Worm (Caenorhabditis elegans) whole organism, L4 larva: ENCODE results near the gene cyn-8.

Experiments
- ces-1 ChIP-seq: fragments of 150-350 bp; sonication (generic microtip); optimal IDR thresholded peaks from 4 replicates; lab custom pipeline; 2014; ENCODE audit warnings: missing biosample characterization, missing genetic modification reagents, missing genetic modification characterization
- daf-16 ChIP-seq, 3 experiments: sonication (generic microtip); optimal IDR thresholded peaks; 2 replicates each; lab custom pipeline; 2016 to 2017; ENCODE audit warnings: missing genetic modification characterization in 3 of 3, missing genetic modification reagents in 3 of 3, mild to moderate bottlenecking in 2 of 3, missing compliant biosample characterization in 2 of 3, missing biosample characterization in 1 of 3, moderate library complexity in 1 of 3
- fkh-10 ChIP-seq: fragments of 150-350 bp; optimal IDR thresholded peaks from 2 replicates; lab custom pipeline; 2014; ENCODE audit warnings: missing biosample characterization, missing genetic modification reagents, missing genetic modification characterization
- lin-13 ChIP-seq: fragments of 150-350 bp; optimal IDR thresholded peaks from 2 replicates; lab custom pipeline; 2014; ENCODE audit warnings: missing biosample characterization, missing genetic modification reagents, missing genetic modification characterization
- lin-15B ChIP-seq: fragments of 150-350 bp; sonication (generic microtip); optimal IDR thresholded peaks from 3 replicates; lab custom pipeline; 2014; ENCODE audit warnings: missing biosample characterization, missing genetic modification characterization
- mxl-2 ChIP-seq: fragments of 200-800 bp; sonication (Bioruptor generic); conservative IDR thresholded peaks from 2 replicates; pipeline ENCODE4 v1.3.6; 2022; ENCODE audit warnings: missing genetic modification reagents, missing genetic modification characterization, missing compliant biosample characterization
- mxl-3 ChIP-seq: fragments of 200-800 bp; sonication (Bioruptor generic); optimal IDR thresholded peaks from 2 replicates; lab custom pipeline; 2018; ENCODE audit warnings: mild to moderate bottlenecking, missing genetic modification characterization, missing compliant biosample characterization
- nhr-11 ChIP-seq: fragments of 150-350 bp; optimal IDR thresholded peaks from 2 replicates; lab custom pipeline; 2014; ENCODE audit warnings: missing biosample characterization, missing genetic modification characterization
- nhr-28 ChIP-seq: fragments of 150-350 bp; optimal IDR thresholded peaks from 2 replicates; lab custom pipeline; 2014; ENCODE audit warnings: missing biosample characterization, missing genetic modification characterization
- nhr-41 ChIP-seq: fragments of 200-800 bp; sonication (Bioruptor generic); IDR thresholded peaks from 2 replicates; pipeline ENCODE4 v1.3.6; 2022; ENCODE audit warnings: missing genetic modification reagents, missing genetic modification characterization, missing compliant biosample characterization
- snpc-4 ChIP-seq: fragments of 150-350 bp; optimal IDR thresholded peaks from 2 replicates; lab custom pipeline; 2014; ENCODE audit warnings: missing biosample characterization, missing genetic modification characterization
- spr-1 ChIP-seq: sonication (generic microtip); optimal IDR thresholded peaks from 2 replicates; lab custom pipeline; 2016; ENCODE audit warnings: mild to moderate bottlenecking, missing genetic modification characterization, missing compliant biosample characterization
- unc-62 ChIP-seq, 3 experiments: fragments of 150-350 bp in 1 of 3; sonication (generic microtip); optimal IDR thresholded peaks in 2 of 3; peaks in 1 of 3; 1 replicate in 1 of 3; 2 replicates in 2 of 3; lab custom pipeline; 2014 to 2017; ENCODE audit warnings: missing biosample characterization in 3 of 3, missing genetic modification characterization in 3 of 3, missing genetic modification reagents in 3 of 3, missing genotype in 1 of 3
- zip-11 ChIP-seq: fragments of 200-800 bp; sonication (Bioruptor generic); IDR thresholded peaks from 2 replicates; pipeline ENCODE4 v1.3.6; 2022; ENCODE audit warnings: missing genetic modification characterization, missing compliant biosample characterization

DNA sequence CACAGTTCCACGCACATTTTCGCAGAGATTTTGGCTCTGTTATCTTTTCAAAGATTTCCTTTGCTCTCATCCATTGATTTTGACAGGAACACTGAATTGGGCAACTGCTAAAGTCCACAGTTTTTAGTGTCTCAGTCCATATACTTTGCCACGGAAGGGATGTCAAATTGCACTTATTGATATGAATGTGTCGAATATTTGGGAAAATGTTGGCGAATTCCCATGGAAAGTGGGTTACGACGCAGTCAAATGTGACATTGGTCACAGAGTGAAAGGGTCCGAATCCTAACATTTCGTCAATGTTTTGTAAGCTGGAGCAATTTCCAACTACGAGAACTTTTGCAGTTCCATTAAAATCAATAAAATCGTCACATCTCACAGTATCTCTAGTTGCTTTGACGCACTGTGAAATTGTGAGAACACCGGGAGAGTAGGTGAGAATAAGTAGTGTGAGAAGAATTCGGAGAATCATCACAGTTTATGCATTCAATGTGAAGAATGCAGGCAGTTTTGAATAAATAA, 39.5 kb downstream of the cyn-8 start, which contains the start of gene trk-1:
- no peak for TF ChIP-seq snpc-4 (tag; lab: Kevin White, UChicago)
- TF ChIP-seq mxl-2: no peak
- TF ChIP-seq spr-1 (tag; lab: Kevin White, UChicago): no peak
- TF ChIP-seq lin-15B: no peak
- TF ChIP-seq nhr-41 (GFP tag; lab: Robert Waterston, UW): no peak
- TF ChIP-seq unc-62 (GFP tag; optimal IDR thresholded peaks at IDR 0.05 in 1 of 2; lab: Kevin White, UChicago): peak in 1 of 2 experiments; percentile 80
- TF ChIP-seq unc-62 (tag; optimal IDR thresholded peaks at IDR 0.05; lab: Kevin White, UChicago): no peak
- TF ChIP-seq ces-1 (GFP tag; lab: Kevin White, UChicago): no peak
- TF ChIP-seq zip-11: no peak
- no peak for TF ChIP-seq mxl-3 (GFP tag; lab: Kevin White, UChicago)
- no peak for TF ChIP-seq daf-16 (GFP tag; optimal IDR thresholded peaks at IDR 0.05; lab: Kevin White, UChicago)
- no peak for TF ChIP-seq daf-16 (tag; optimal IDR thresholded peaks at IDR 0.05; lab: Kevin White, UChicago)
- no peak for TF ChIP-seq fkh-10
- TF ChIP-seq nhr-28: no peak
- TF ChIP-seq nhr-11: no peak
- no peak for TF ChIP-seq lin-13 (GFP tag; lab: Kevin White, UChicago)
